Fruit fly (Drosophila melanogaster): ENCODE measurements around the gene CG8607.
A peak's percentile ranks its signal among the peaks of the same experiment; 100 is the strongest.

CG8607 gene

DNA sequence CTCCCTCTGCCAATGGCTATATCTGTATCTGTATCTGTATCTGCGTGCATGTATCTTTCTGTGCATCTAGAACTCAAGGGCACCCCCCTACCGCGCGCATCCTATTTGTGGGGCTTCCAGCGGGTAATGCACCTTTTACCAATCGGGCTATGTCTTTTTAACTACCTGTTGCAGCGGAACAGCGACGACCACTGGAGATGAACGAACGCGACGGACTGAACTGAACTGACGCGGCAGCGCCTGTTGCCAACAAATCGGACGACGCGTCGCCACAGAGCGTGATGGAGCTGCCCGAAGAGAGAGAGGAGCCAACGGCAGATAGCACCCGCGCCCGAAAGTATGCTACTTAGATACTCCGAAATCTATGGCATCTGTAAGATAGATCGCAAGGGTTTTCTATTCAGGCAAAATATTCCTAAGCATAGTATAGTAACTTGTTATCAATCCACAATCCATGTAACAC lies 25.1 kb downstream of the CG8607 start, which contains the start of gene Cln7 (continued):
- TF ChIP-seq CG3838 (GFP tag; optimal IDR thresholded peaks at IDR 0.05) (no peak), shn (GFP tag; optimal IDR thresholded peaks at IDR 0.05) (no peak), trem (tag; optimal IDR thresholded peaks at IDR 0.05) (peak; percentile 31), ci (GFP tag; IDR thresholded peaks at IDR 0.05) (peak; percentile 81), CG8359 (GFP tag; optimal IDR thresholded peaks at IDR 0.05; ENCODE audit: borderline replicate concordance) (peak; percentile 2), CG14014 (GFP tag; IDR thresholded peaks at IDR 0.05) (peak; percentile 44; the same call in 1 of the 2 replicates), Lpt (GFP tag; optimal IDR thresholded peaks at IDR 0.05) (no peak), CG16779 (GFP tag; IDR thresholded peaks at IDR 0.05) (0 out of 2 replicates have a peak, but pooled peaks have one; percentile 26), D (optimal IDR thresholded peaks at IDR 0.05) (no peak), D (GFP tag; optimal IDR thresholded peaks at IDR 0.05) (no peak), run (tag; optimal IDR thresholded peaks at IDR 0.05) (no peak), CG1832 (GFP tag; optimal IDR thresholded peaks at IDR 0.05) (peak; percentile 22), aop (GFP tag; IDR thresholded peaks at IDR 0.05) (0 out of 2 replicates have a peak, but pooled peaks have one; percentile 24), prd (optimal IDR thresholded peaks at IDR 0.05) (no peak), prd (GFP tag; IDR thresholded peaks at IDR 0.05) (no peak), Fer1 (GFP tag; optimal IDR thresholded peaks at IDR 0.05) (peak; percentile 72), CG1603 (tag; optimal IDR thresholded peaks at IDR 0.05) (peak; percentile 27), CG10654 (GFP tag; optimal IDR thresholded peaks at IDR 0.05) (no peak), CG10274 (GFP tag; optimal IDR thresholded peaks at IDR 0.05) (no peak), HLH54F (GFP tag; optimal IDR thresholded peaks at IDR 0.05) (no peak), dmrt11E (tag; optimal IDR thresholded peaks at IDR 0.05) (no peak), Blimp-1 (GFP tag; optimal IDR thresholded peaks at IDR 0.05) (no peak), CG2120 (GFP tag; optimal IDR thresholded peaks at IDR 0.05) (peak; percentile 2), CG11093 (GFP tag; IDR thresholded peaks at IDR 0.05) (no peak), CG4854 (GFP tag; optimal IDR thresholded peaks at IDR 0.05) (no peak), ATbp (GFP tag; optimal IDR thresholded peaks at IDR 0.05) (no peak), CG43689 (GFP tag; IDR thresholded peaks at IDR 0.05) (no peak), Atf-2 (GFP tag; optimal IDR thresholded peaks at IDR 0.05) (no peak), CG32767 (GFP tag; IDR thresholded peaks at IDR 0.05) (peak; percentile 74; the same call in 1 of the 2 replicates), CG17359 (tag; optimal IDR thresholded peaks at IDR 0.05) (peak; percentile 31), CG13624 (GFP tag; optimal IDR thresholded peaks at IDR 0.05) (peak; percentile 9), ap (GFP tag; IDR thresholded peaks at IDR 0.05) (peak; percentile 49; the same call in 1 of the 2 replicates), knrl (GFP tag; IDR thresholded peaks at IDR 0.05; ENCODE audit: partially characterized antibody) (0 out of 3 replicates have a peak, but pooled peaks have one; percentile 27), her (GFP tag; optimal IDR thresholded peaks at IDR 0.05) (no peak), slou (GFP tag; optimal IDR thresholded peaks at IDR 0.05) (no peak), CG6175 (GFP tag; IDR thresholded peaks at IDR 0.05) (peak; percentile 29; the same call in 1 of the 3 replicates), peb (GFP tag; IDR thresholded peaks at IDR 0.05) (no peak), gro (GFP tag; optimal IDR thresholded peaks at IDR 0.05) (peak; percentile 51), CG8089 (GFP tag; optimal IDR thresholded peaks at IDR 0.05) (no peak), sim (GFP tag; IDR thresholded peaks at IDR 0.05) (peak; percentile 49; the same call in 1 of the 2 replicates), gem (tag; optimal IDR thresholded peaks at IDR 0.05) (no peak), hkb (optimal IDR thresholded peaks at IDR 0.05) (no peak), hkb (GFP tag; IDR thresholded peaks at IDR 0.05) (peak; percentile 58), vvl (GFP tag; IDR thresholded peaks at IDR 0.05) (peak; percentile 61; the same call in 1 of the 2 replicates), CG18764 (GFP tag; optimal IDR thresholded peaks at IDR 0.05) (no peak), CG8944 (GFP tag; optimal IDR thresholded peaks at IDR 0.05) (no peak), CG12659 (GFP tag; optimal IDR thresholded peaks at IDR 0.05) (peak; percentile 31), CG17612 (GFP tag; IDR thresholded peaks at IDR 0.05) (no peak), CG3065 (GFP tag; optimal IDR thresholded peaks at IDR 0.05) (no peak), en (GFP tag; optimal IDR thresholded peaks at IDR 0.05) (no peak), Side (GFP tag; optimal IDR thresholded peaks at IDR 0.05) (peak; percentile 30), GATAe (GFP tag; conservative IDR thresholded peaks at IDR 0.05) (no peak)
